Worm (Caenorhabditis elegans): ENCODE data around the gene cdk-4.

cdk-4 gene

DNA sequence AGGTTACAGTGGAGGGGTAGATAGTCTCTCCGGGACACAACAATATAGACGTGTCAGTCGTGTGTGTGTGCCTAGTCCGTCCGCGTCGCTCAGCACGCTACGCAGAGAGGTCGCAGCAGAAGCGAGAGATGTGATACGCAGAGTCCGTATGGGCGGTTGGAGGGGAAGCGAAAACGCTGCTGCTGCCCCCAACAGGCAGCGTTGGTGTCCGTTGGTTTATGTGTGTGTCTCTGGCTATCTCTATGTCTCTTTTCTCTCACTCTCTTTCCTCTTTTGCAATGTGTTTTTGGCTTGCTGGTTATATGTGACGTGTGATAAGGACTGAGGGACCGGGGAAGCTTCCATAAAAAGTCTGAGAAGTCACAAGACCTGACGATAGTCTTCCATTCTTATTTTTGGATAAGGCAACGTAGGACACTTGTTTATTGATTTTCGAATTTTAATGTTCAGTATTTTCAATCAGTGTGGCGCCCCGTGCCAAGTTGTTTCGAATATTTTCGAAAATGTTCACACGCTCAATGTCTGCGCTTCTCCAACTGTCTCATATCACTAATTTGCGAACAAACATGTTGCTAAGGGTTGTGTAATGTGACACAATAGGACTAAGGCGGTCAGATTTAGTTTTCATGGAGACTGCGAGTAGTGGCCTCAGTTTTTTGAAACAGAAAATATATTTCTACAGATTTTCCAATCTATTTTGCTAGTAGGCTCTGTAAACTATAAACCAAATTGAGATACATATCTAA, 8.8 kb upstream of the cdk-4 start, which contains the start of gene pab-2 (continued):
- TF ChIP-seq unc-62 (GFP tag; optimal IDR thresholded peaks at IDR 0.05): no peak
- no peak for TF ChIP-seq peb-1 (tag; optimal IDR thresholded peaks at IDR 0.05)
- TF ChIP-seq skn-1 (tag; optimal IDR thresholded peaks at IDR 0.05): no peak
- no peak for TF ChIP-seq R02D3.7 (tag; optimal IDR thresholded peaks at IDR 0.05)
- no peak for TF ChIP-seq ztf-1 (GFP tag; conservative IDR thresholded peaks at IDR 0.05)
- peak; percentile 89 for TF ChIP-seq fos-1 (tag; optimal IDR thresholded peaks at IDR 0.05)
- no peak for TF ChIP-seq ztf-4 (tag; optimal IDR thresholded peaks at IDR 0.05)
- peak; percentile 77 for TF ChIP-seq C34F6.9 (tag; optimal IDR thresholded peaks at IDR 0.05)
- peak; percentile 82 for TF ChIP-seq sma-3 (GFP tag; optimal IDR thresholded peaks at IDR 0.05)
- TF ChIP-seq elt-1 (tag; optimal IDR thresholded peaks at IDR 0.05): peak; percentile 12
- peak; percentile 59 to 70 for TF ChIP-seq mdl-1 (tag; optimal IDR thresholded peaks at IDR 0.05)

DNA sequence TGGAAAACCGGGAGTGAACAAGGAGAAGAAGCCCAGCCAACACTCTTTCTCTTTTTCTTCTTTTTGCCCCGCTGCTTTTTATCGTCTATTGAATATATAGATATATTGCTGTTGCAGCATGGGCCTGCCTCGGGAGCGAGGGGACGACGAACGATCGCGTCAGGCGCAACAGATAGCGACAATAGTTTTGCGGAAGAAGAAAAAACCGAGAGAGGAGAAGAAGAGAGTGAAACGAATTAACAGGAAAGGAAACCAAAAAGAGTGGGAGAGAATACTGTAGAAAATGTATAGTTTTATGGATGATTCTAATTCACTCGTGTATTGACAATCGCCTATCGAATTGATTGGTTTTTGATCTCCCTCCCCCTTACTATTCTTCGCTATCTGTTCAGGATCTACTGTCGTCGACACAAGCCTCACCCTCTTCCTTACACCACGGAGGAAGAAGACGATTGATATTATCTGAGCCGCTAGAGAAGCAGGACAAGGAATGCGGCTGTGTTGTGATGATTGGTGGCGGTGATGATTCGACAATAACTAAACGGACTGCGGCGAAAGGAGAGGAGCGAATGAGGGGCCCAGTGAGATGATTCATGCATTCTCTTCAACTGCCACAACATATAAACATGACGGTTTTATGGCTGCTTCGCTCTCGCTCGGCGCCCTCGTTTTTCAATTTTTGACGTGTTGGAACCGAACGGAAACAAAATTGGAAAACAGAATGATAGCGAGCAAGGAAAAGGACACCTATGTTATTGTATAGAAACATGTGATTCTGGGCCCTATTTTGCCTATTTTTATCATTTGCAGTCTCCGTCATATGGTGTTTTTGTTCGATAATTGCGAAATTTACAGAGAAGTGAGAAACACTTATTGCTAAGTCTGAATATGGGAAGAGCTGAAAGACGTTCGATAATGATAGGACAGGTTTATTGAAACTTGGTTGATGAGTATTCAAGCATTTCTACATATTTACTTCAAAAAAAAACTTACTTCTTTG, 7.8 kb upstream of the cdk-4 start:
- TF ChIP-seq nhr-11 (tag; optimal IDR thresholded peaks at IDR 0.05) (no peak), sma-3 (GFP tag; optimal IDR thresholded peaks at IDR 0.05) (no peak), lsy-2 (tag; optimal IDR thresholded peaks at IDR 0.05) (peak in 1 of 2 experiments; percentile 8), ztf-1 (GFP tag; conservative IDR thresholded peaks at IDR 0.05) (no peak), sem-4 (tag; optimal IDR thresholded peaks at IDR 0.05) (no peak), nhr-23 (tag; optimal IDR thresholded peaks at IDR 0.05) (no peak), elt-1 (tag; optimal IDR thresholded peaks at IDR 0.05) (no peak), blmp-1 (tag; optimal IDR thresholded peaks at IDR 0.05; ENCODE audit: insufficient read depth) (no peak), nhr-10 (tag; optimal IDR thresholded peaks at IDR 0.05) (no peak), fos-1 (tag; optimal IDR thresholded peaks at IDR 0.05) (no peak), dmd-4 (tag; optimal IDR thresholded peaks at IDR 0.05) (no peak), unc-55 (GFP tag; optimal IDR thresholded peaks at IDR 0.05) (no peak), mdl-1 (tag; optimal IDR thresholded peaks at IDR 0.05) (no peak), sma-9 (GFP tag; optimal IDR thresholded peaks at IDR 0.05) (peak; percentile 32), sma-9 (tag; optimal IDR thresholded peaks at IDR 0.05) (no peak), lin-11 (tag; optimal IDR thresholded peaks at IDR 0.05) (no peak), ceh-82 (tag; optimal IDR thresholded peaks at IDR 0.05) (no peak), nhr-12 (tag; optimal IDR thresholded peaks at IDR 0.05) (no peak)

DNA sequence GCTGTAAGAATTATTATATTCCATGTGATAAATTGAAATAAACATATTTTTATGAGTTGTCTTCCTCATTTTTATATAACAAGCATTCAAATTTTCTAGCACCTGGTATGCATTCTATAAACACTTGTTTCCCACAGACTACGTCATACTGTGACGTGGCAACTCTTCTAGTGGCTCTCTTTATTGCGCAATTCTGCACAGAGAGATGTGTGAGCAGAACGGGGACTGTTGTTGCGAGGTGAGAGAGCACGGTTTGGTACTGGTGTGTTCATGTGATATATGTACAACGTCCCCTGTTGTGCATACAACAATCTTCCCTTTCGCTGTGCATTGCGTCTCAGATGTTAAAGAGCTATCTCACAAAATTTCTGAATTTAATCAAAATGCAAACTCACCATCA, 6.4 kb upstream of the cdk-4 start:
- TF ChIP-seq dmd-4 (tag; optimal IDR thresholded peaks at IDR 0.05): no peak
- TF ChIP-seq skn-1 (tag; optimal IDR thresholded peaks at IDR 0.05): no peak
- no peak for TF ChIP-seq alr-1 (tag; optimal IDR thresholded peaks at IDR 0.05)
- no peak for TF ChIP-seq sem-4 (tag; optimal IDR thresholded peaks at IDR 0.05)
- TF ChIP-seq nhr-11 (tag; optimal IDR thresholded peaks at IDR 0.05): no peak
- no peak for TF ChIP-seq ztf-1 (GFP tag; conservative IDR thresholded peaks at IDR 0.05)
- TF ChIP-seq fos-1 (tag; optimal IDR thresholded peaks at IDR 0.05): no peak
- TF ChIP-seq nhr-129 (tag; optimal IDR thresholded peaks at IDR 0.05): no peak
- TF ChIP-seq unc-62 (GFP tag; optimal IDR thresholded peaks at IDR 0.05): no peak
- no peak for TF ChIP-seq aly-2 (tag; optimal IDR thresholded peaks at IDR 0.05)
- no peak for TF ChIP-seq nhr-23 (tag; optimal IDR thresholded peaks at IDR 0.05)
- TF ChIP-seq Y55F3AM.14 (GFP tag; optimal IDR thresholded peaks at IDR 0.05): no peak

DNA sequence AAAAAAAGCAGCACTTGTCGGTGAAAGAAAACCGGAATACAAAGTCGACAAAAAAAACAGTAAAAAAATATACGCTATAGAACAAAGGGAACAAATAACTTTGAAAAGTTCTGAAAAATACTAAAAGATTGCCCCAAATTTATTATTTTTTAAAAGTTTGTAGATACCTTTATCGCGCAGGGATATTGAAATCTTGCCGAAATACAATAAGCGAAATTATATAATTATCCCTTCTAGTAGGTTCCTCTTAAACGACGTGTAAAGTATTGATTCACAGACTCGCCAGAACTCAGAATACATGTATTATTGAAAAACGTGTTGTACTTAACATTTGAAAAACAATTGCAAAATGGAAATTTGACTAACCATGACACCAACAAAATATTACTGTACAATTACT, 4.3 kb downstream of the cdk-4 start:
- TF ChIP-seq egl-27 (tag; optimal IDR thresholded peaks at IDR 0.05): peak; percentile 91
- peak; percentile 93 for TF ChIP-seq nhr-6 (tag; optimal IDR thresholded peaks at IDR 0.05)
- no peak for TF ChIP-seq nhr-11 (tag; optimal IDR thresholded peaks at IDR 0.05)
- peak; percentile 86 for TF ChIP-seq mab-5 (tag; optimal IDR thresholded peaks at IDR 0.05)
- TF ChIP-seq dmd-4 (tag; optimal IDR thresholded peaks at IDR 0.05): peak; percentile 78
- TF ChIP-seq peb-1 (tag; optimal IDR thresholded peaks at IDR 0.05): no peak
- TF ChIP-seq sma-3 (GFP tag; optimal IDR thresholded peaks at IDR 0.05): peak; percentile 91
- peak; percentile 67 for TF ChIP-seq mbf-1 (tag; optimal IDR thresholded peaks at IDR 0.05)
- no peak for TF ChIP-seq lin-39 (tag; optimal IDR thresholded peaks at IDR 0.05)
- TF ChIP-seq nhr-129 (tag; optimal IDR thresholded peaks at IDR 0.05): peak; percentile 95
- peak; percentile 80 for TF ChIP-seq ztf-4 (tag; optimal IDR thresholded peaks at IDR 0.05)
- peak; percentile 52 for TF ChIP-seq nhr-12 (tag; optimal IDR thresholded peaks at IDR 0.05)
- TF ChIP-seq sma-9 (GFP tag; optimal IDR thresholded peaks at IDR 0.05): peak; percentile 81
- no peak for TF ChIP-seq sma-9 (tag; optimal IDR thresholded peaks at IDR 0.05)
- TF ChIP-seq lsy-2 (tag; optimal IDR thresholded peaks at IDR 0.05): peak; percentile 85 to 89
- TF ChIP-seq F13H6.1 (tag; optimal IDR thresholded peaks at IDR 0.05): peak; percentile 88
- TF ChIP-seq lin-13 (GFP tag; optimal IDR thresholded peaks at IDR 0.05): peak; percentile 92
- peak; percentile 33 for TF ChIP-seq blmp-1 (tag; optimal IDR thresholded peaks at IDR 0.05; ENCODE audit: insufficient read depth)
- peak; percentile 99 for TF ChIP-seq unc-55 (GFP tag; optimal IDR thresholded peaks at IDR 0.05)
- peak; percentile 34 for TF ChIP-seq ceh-82 (tag; optimal IDR thresholded peaks at IDR 0.05)
- TF ChIP-seq skn-1 (tag; optimal IDR thresholded peaks at IDR 0.05): peak; percentile 88
- TF ChIP-seq elt-3 (tag; optimal IDR thresholded peaks at IDR 0.05): no peak
- peak; percentile 94 for TF ChIP-seq sem-4 (tag; optimal IDR thresholded peaks at IDR 0.05)
- TF ChIP-seq nhr-25 (tag; optimal IDR thresholded peaks at IDR 0.05): peak; percentile 89
- TF ChIP-seq unc-62 (GFP tag; optimal IDR thresholded peaks at IDR 0.05): peak; percentile 10
- no peak for TF ChIP-seq Y55F3AM.14 (GFP tag; optimal IDR thresholded peaks at IDR 0.05)
- no peak for TF ChIP-seq lin-11 (tag; optimal IDR thresholded peaks at IDR 0.05)
- TF ChIP-seq mdl-1 (tag; optimal IDR thresholded peaks at IDR 0.05): peak; percentile 30 to 82
- peak; percentile 87 for TF ChIP-seq nhr-77 (tag; optimal IDR thresholded peaks at IDR 0.05)
- TF ChIP-seq alr-1 (tag; optimal IDR thresholded peaks at IDR 0.05): no peak
- TF ChIP-seq R02D3.7 (tag; optimal IDR thresholded peaks at IDR 0.05): peak; percentile 64
- TF ChIP-seq ceh-16 (tag; optimal IDR thresholded peaks at IDR 0.05): peak; percentile 68

All from whole organism, L2 larva.